Worm (Caenorhabditis elegans): ENCODE results near the gene C49F5.5.

C49F5.5 gene

DNA sequence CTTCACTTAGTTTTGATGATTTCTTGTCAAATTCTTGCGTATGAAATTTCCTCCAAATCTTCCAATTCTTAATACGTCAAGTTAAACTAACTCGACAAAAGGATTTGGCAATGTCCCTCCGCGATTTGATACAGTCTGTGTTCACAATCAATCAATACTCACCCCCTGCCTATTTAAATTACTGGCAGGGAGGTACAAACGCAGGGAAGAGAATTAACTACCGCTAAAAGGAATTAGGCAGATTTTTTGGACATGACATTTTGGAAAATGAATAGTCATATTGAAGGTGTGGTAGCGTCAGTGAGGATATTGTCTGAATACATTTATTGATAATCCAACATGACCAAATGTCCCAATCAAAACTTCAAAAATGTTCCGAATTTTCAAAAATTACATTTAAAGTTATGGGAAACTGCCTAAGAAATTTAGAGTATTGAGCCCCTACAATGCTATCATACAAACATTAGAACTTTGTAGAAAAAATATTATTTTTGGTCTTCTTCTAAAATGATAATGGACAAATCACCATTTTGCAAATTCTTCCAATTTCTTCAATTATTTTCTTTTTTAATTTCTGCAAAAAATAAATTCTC is 48.5 kb upstream of the C49F5.5 start (continued):
- TF ChIP-seq mdl-1 (tag; optimal IDR thresholded peaks at IDR 0.05): peak in 1 of 2 experiments; percentile 93
- peak; percentile 99 for TF ChIP-seq ceh-8 (GFP tag; optimal IDR thresholded peaks at IDR 0.05)
- peak; percentile 54 for TF ChIP-seq ceh-90 (tag; optimal IDR thresholded peaks at IDR 0.05)
- peak; percentile 92 for TF ChIP-seq nhr-76 (tag; optimal IDR thresholded peaks at IDR 0.05)
- peak; percentile 73 for TF ChIP-seq nhr-84 (tag; optimal IDR thresholded peaks at IDR 0.05)
- peak; percentile 6 for TF ChIP-seq lin-15B (tag; optimal IDR thresholded peaks at IDR 0.05)
- TF ChIP-seq blmp-1 (tag; optimal IDR thresholded peaks at IDR 0.05): peak; percentile 55
- peak; percentile 80 for TF ChIP-seq pqm-1 (tag; optimal IDR thresholded peaks at IDR 0.05)
- TF ChIP-seq snu-23 (GFP tag; optimal IDR thresholded peaks at IDR 0.05): peak; percentile 100
- TF ChIP-seq dsc-1 (tag; optimal IDR thresholded peaks at IDR 0.05): peak; percentile 100
- TF ChIP-seq nhr-47 (tag; optimal IDR thresholded peaks at IDR 0.05): peak; percentile 99
- peak; percentile 99 for TF ChIP-seq nhr-90 (tag; optimal IDR thresholded peaks at IDR 0.05; ENCODE audit: poor library complexity)
- peak; percentile 65 to 93 for TF ChIP-seq lin-35 (GFP tag; optimal IDR thresholded peaks at IDR 0.05)
- no peak for TF ChIP-seq Y116A8C.19 (tag; optimal IDR thresholded peaks at IDR 0.05; ENCODE audit: borderline replicate concordance)
- TF ChIP-seq nhr-20 (tag; optimal IDR thresholded peaks at IDR 0.05): peak; percentile 98
- TF ChIP-seq swsn-7 (tag; optimal IDR thresholded peaks at IDR 0.05): peak; percentile 98
- TF ChIP-seq tlp-1 (tag; optimal IDR thresholded peaks at IDR 0.05): no peak
- peak; percentile 96 for TF ChIP-seq xbp-1 (tag; optimal IDR thresholded peaks at IDR 0.05)
- TF ChIP-seq zip-4 (GFP tag; optimal IDR thresholded peaks at IDR 0.05): peak; percentile 95
- TF ChIP-seq rnt-1 (tag; optimal IDR thresholded peaks at IDR 0.05): peak; percentile 99
- TF ChIP-seq pag-3 (tag; optimal IDR thresholded peaks at IDR 0.05; ENCODE audit: borderline replicate concordance, insufficient read depth): no peak
- peak; percentile 73 for TF ChIP-seq ces-1 (GFP tag; optimal IDR thresholded peaks at IDR 0.05)
- TF ChIP-seq C04F5.9 (tag; optimal IDR thresholded peaks at IDR 0.05): peak; percentile 91
- no peak for TF ChIP-seq C34B4.2 (tag; optimal IDR thresholded peaks at IDR 0.05)
- TF ChIP-seq nhr-71 (tag; optimal IDR thresholded peaks at IDR 0.05): peak; percentile 98
- peak; percentile 99 for TF ChIP-seq ztf-4 (tag; optimal IDR thresholded peaks at IDR 0.05)
- peak; percentile 99 for TF ChIP-seq nhr-77 (tag; optimal IDR thresholded peaks at IDR 0.05)
- peak; percentile 98 for TF ChIP-seq tbx-2 (tag; optimal IDR thresholded peaks at IDR 0.05)
- peak; percentile 99 for TF ChIP-seq C16A3.4 (tag; optimal IDR thresholded peaks at IDR 0.05)
- peak; percentile 97 for TF ChIP-seq ceh-88 (GFP tag; IDR thresholded peaks at IDR 0.05)
- peak; percentile 99 for TF ChIP-seq fos-1 (tag; optimal IDR thresholded peaks at IDR 0.05)
- peak; percentile 86 for TF ChIP-seq isw-1 (GFP tag; IDR thresholded peaks at IDR 0.05)
- peak; percentile 100 for TF ChIP-seq mep-1 (tag; optimal IDR thresholded peaks at IDR 0.05)
- peak; percentile 98 for TF ChIP-seq nhr-19 (GFP tag; conservative IDR thresholded peaks at IDR 0.05)
- peak; percentile 100 for TF ChIP-seq jun-1 (tag; optimal IDR thresholded peaks at IDR 0.05)
- peak; percentile 96 for TF ChIP-seq egl-13 (tag; optimal IDR thresholded peaks at IDR 0.05)
- peak; percentile 99 for TF ChIP-seq skn-1 (tag; optimal IDR thresholded peaks at IDR 0.05)
- peak; percentile 87 for TF ChIP-seq hlh-4 (tag; optimal IDR thresholded peaks at IDR 0.05)
- peak; percentile 78 for TF ChIP-seq mef-2 (tag; optimal IDR thresholded peaks at IDR 0.05)
- peak; percentile 98 for TF ChIP-seq lin-39 (tag; optimal IDR thresholded peaks at IDR 0.05)
- TF ChIP-seq alr-1 (tag; optimal IDR thresholded peaks at IDR 0.05; ENCODE audit: borderline replicate concordance): no peak
- TF ChIP-seq sptf-1 (tag; optimal IDR thresholded peaks at IDR 0.05): no peak
- peak; percentile 96 for TF ChIP-seq lin-14 (GFP tag; optimal IDR thresholded peaks at IDR 0.05)
- peak; percentile 99 for TF ChIP-seq sox-4 (tag; optimal IDR thresholded peaks at IDR 0.05)
- TF ChIP-seq vab-15 (tag; optimal IDR thresholded peaks at IDR 0.05): peak; percentile 70
- TF ChIP-seq lin-13 (GFP tag; optimal IDR thresholded peaks at IDR 0.05): peak; percentile 97

All from whole organism, L1 larva.